Worm (Caenorhabditis elegans): ENCODE results near the gene ZK180.8.

- TF ChIP-seq ztf-11 (tag; optimal IDR thresholded peaks at IDR 0.05) (no peak), ceh-88 (GFP tag; IDR thresholded peaks at IDR 0.05) (no peak), lin-13 (GFP tag; optimal IDR thresholded peaks at IDR 0.05) (no peak), zag-1 (tag; optimal IDR thresholded peaks at IDR 0.05) (no peak), lin-15B (tag; optimal IDR thresholded peaks at IDR 0.05) (no peak), ceh-8 (GFP tag; optimal IDR thresholded peaks at IDR 0.05) (no peak), nhr-237 (tag; optimal IDR thresholded peaks at IDR 0.05) (no peak), elt-2 (tag; optimal IDR thresholded peaks at IDR 0.05) (no peak)
These were observed 14.5 kb upstream of the ZK180.8 start for ce11 chrIV:4526028-4526427.
